Fruit fly (Drosophila melanogaster): ENCODE measurements around the gene Ptpmeg.
A peak's percentile ranks its signal among the peaks of the same experiment; 100 is the strongest.

Gene Ptpmeg

DNA sequence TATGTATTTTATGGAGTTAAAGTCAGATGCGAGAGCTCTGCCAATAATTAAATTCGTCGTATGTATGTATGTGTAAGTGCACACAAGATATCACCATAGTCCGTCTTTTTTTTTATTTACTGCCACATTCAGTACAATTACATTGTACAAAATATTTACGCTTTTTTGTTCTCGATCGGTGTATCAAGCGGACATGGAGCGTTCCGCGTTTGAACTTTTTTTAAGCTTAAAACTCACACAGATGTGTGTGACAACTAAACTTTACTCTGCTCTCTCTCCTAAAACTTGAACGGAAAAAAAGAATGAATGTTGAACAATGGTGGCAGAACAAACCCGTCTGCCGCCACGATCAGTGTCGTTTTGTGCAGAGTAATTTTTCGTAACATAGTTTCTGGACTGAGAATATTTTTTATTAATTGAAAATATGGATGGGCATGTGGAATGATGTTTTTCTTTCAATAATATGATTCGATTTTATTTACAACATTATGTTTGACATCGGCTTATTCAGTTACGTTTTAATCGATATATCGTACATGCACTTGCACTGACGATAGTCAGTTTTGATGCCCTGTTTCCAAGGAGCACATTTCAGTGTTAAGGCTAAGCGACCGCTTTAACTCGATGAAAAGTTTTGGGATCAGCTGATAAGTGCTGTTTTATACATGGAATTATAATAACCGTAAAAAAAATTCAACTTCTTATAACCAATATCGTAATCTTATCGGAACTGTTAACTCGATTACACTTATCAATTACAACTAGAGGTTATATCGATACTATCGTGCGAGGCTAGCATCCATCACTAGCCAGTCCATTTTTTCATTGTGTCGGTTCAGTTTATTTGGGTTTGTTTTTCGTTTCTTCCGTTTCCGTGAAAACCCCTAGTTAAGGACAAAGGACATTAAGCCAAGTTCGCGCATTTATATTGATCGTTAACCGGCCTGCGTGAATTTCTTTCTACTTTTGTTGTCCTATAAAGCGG lies 19.1 kb downstream of the Ptpmeg start, which contains the start of gene mth (continued):
- peak; percentile 99 for TF ChIP-seq hb (GFP tag; IDR thresholded peaks at IDR 0.05; ENCODE audit: partially characterized antibody)
- TF ChIP-seq ems (GFP tag; optimal IDR thresholded peaks at IDR 0.05): peak; percentile 45
- TF ChIP-seq CG9727 (GFP tag; optimal IDR thresholded peaks at IDR 0.05): peak; percentile 75
- peak; percentile 15 for TF ChIP-seq her (GFP tag; optimal IDR thresholded peaks at IDR 0.05)
- TF ChIP-seq CG11093 (GFP tag; IDR thresholded peaks at IDR 0.05): no peak
- TF ChIP-seq peb (GFP tag; IDR thresholded peaks at IDR 0.05): no peak
- TF ChIP-seq sna (GFP tag; IDR thresholded peaks at IDR 0.05; ENCODE audit: partially characterized antibody): peak; percentile 100
- TF ChIP-seq chif (GFP tag; optimal IDR thresholded peaks at IDR 0.05): peak in 1 of 2 experiments; percentile 15
- peak; percentile 5 for TF ChIP-seq vfl (GFP tag; optimal IDR thresholded peaks at IDR 0.05)
- TF ChIP-seq CG31388 (GFP tag; optimal IDR thresholded peaks at IDR 0.05): no peak
- TF ChIP-seq CG15073 (GFP tag; optimal IDR thresholded peaks at IDR 0.05): no peak
- no peak for TF ChIP-seq Poxn (GFP tag; IDR thresholded peaks at IDR 0.05)
- no peak for TF ChIP-seq scrt (GFP tag; optimal IDR thresholded peaks at IDR 0.05)
- TF ChIP-seq NfI (GFP tag; optimal IDR thresholded peaks at IDR 0.05): peak; percentile 48
- TF ChIP-seq CG6654 (GFP tag; optimal IDR thresholded peaks at IDR 0.05): no peak
- no peak for TF ChIP-seq Vsx1 (GFP tag; optimal IDR thresholded peaks at IDR 0.05)
- no peak for TF ChIP-seq ro (GFP tag; IDR thresholded peaks at IDR 0.05)
- peak; percentile 49 for TF ChIP-seq CG18262 (tag; optimal IDR thresholded peaks at IDR 0.05)
- TF ChIP-seq CG13287 (GFP tag; IDR thresholded peaks at IDR 0.05; ENCODE audit: partially characterized antibody): peak; percentile 99
- TF ChIP-seq HLHmδ (GFP tag; optimal IDR thresholded peaks at IDR 0.05): no peak
- TF ChIP-seq E2f2 (GFP tag; IDR thresholded peaks at IDR 0.05): 0 out of 2 replicates have a peak, but pooled peaks have one; percentile 27
- TF ChIP-seq gcm2 (GFP tag; optimal IDR thresholded peaks at IDR 0.05): no peak
- peak; percentile 19 for TF ChIP-seq emc (GFP tag; optimal IDR thresholded peaks at IDR 0.05)
- TF ChIP-seq CG6272 (GFP tag; IDR thresholded peaks at IDR 0.05): peak; percentile 52; the same call in 1 of the 2 replicates
- TF ChIP-seq CG12391 (tag; optimal IDR thresholded peaks at IDR 0.05): peak; percentile 70
- no peak for TF ChIP-seq CG8359 (GFP tag; optimal IDR thresholded peaks at IDR 0.05; ENCODE audit: borderline replicate concordance)
- peak; percentile 56 for TF ChIP-seq Camta (GFP tag; optimal IDR thresholded peaks at IDR 0.05)
- TF ChIP-seq twi (tag; optimal IDR thresholded peaks at IDR 0.05): peak; percentile 33
- TF ChIP-seq CG43689 (GFP tag; IDR thresholded peaks at IDR 0.05): no peak
- no peak for TF ChIP-seq Hr78 (GFP tag; optimal IDR thresholded peaks at IDR 0.05)
- TF ChIP-seq br (optimal IDR thresholded peaks at IDR 0.05): no peak
- no peak for TF ChIP-seq CG1832 (GFP tag; optimal IDR thresholded peaks at IDR 0.05)
- TF ChIP-seq lola (GFP tag; optimal IDR thresholded peaks at IDR 0.05): peak in 2 of 3 experiments; percentile 25 to 32
- TF ChIP-seq H15 (GFP tag; IDR thresholded peaks at IDR 0.05): peak; percentile 49; the same call in 1 of the 3 replicates
- TF ChIP-seq chm (GFP tag; IDR thresholded peaks at IDR 0.05): 0 out of 2 replicates have a peak, but pooled peaks have one; percentile 28
- no peak for TF ChIP-seq CG2199 (GFP tag; IDR thresholded peaks at IDR 0.05)
- TF ChIP-seq CG9876 (GFP tag; optimal IDR thresholded peaks at IDR 0.05): no peak
- peak; percentile 40 for TF ChIP-seq cg (GFP tag; optimal IDR thresholded peaks at IDR 0.05)
- peak; percentile 74; the same call in 1 of the 3 replicates for TF ChIP-seq CG11560 (tag; IDR thresholded peaks at IDR 0.05)
- TF ChIP-seq pnt (GFP tag; optimal IDR thresholded peaks at IDR 0.05): peak; percentile 28
- peak; percentile 37 for TF ChIP-seq CHES-1-like (GFP tag; optimal IDR thresholded peaks at IDR 0.05)
- TF ChIP-seq zfh2 (GFP tag; optimal IDR thresholded peaks at IDR 0.05): peak; percentile 26
- no peak for TF ChIP-seq Kr (GFP tag; optimal IDR thresholded peaks at IDR 0.05)
- no peak for TF ChIP-seq CG18619 (GFP tag; optimal IDR thresholded peaks at IDR 0.05)
- TF ChIP-seq E2f1 (GFP tag; IDR thresholded peaks at IDR 0.05): peak; percentile 27; the same call in 1 of the 2 replicates
- TF ChIP-seq CG18476 (GFP tag; optimal IDR thresholded peaks at IDR 0.05): peak; percentile 16
- no peak for TF ChIP-seq CG12236 (GFP tag; optimal IDR thresholded peaks at IDR 0.05)
- peak; percentile 87 for TF ChIP-seq row (GFP tag; IDR thresholded peaks at IDR 0.05)

Data from whole organism, embryonic.